Worm (Caenorhabditis elegans) whole organism, L4 larva: Measurements from ENCODE around the gene F47B8.18.

Source experiments
- F26F4.8 ChIP-seq: fragments of 200-800 bp; sonication (Bioruptor generic); conservative IDR thresholded peaks from 2 replicates; pipeline ENCODE4 v1.3.6; 2022; ENCODE audit warnings: missing genetic modification characterization, missing compliant biosample characterization
- F37D6.2 ChIP-seq: sonication (generic microtip); optimal IDR thresholded peaks from 2 replicates; lab custom pipeline; 2016; ENCODE audit warnings: mild to moderate bottlenecking, missing genetic modification characterization, missing compliant biosample characterization
- R02D3.7 ChIP-seq: fragments of 150-350 bp; sonication (generic microtip); optimal IDR thresholded peaks from 3 replicates; lab custom pipeline; 2014; ENCODE audit warnings: missing biosample characterization, missing genetic modification characterization
- T20F7.1 ChIP-seq: fragments of 200-800 bp; sonication (Bioruptor generic); optimal IDR thresholded peaks from 2 replicates; lab custom pipeline; 2018; ENCODE audit warnings: mild to moderate bottlenecking, missing genetic modification characterization, missing compliant biosample characterization
- Y105C5A.15 ChIP-seq: fragments of 200-800 bp; sonication (Bioruptor generic); IDR thresholded peaks from 2 replicates; pipeline ENCODE4 v1.3.6; 2022; ENCODE audit warnings: missing genetic modification characterization, missing compliant biosample characterization
- Y48G9A.11 ChIP-seq: fragments of 200-800 bp; sonication (Bioruptor generic); IDR thresholded peaks from 2 replicates; pipeline ENCODE4 v1.3.6; 2022; ENCODE audit warnings: missing genetic modification reagents, missing genetic modification characterization, missing compliant biosample characterization
- Y75B8A.6 ChIP-seq: fragments of 200-800 bp; sonication (Bioruptor generic); IDR thresholded peaks from 2 replicates; pipeline ENCODE4 v1.3.6; 2022; ENCODE audit warnings: missing genetic modification reagents, missing genetic modification characterization, missing compliant biosample characterization
- ZK337.2 ChIP-seq: fragments of 200-800 bp; sonication (Bioruptor generic); IDR thresholded peaks from 2 replicates; pipeline ENCODE4 v1.3.6; 2022; ENCODE audit warnings: missing genetic modification reagents, missing genetic modification characterization, missing compliant biosample characterization
- ZK546.5 ChIP-seq, 2 experiments: sonication (generic microtip); optimal IDR thresholded peaks; 2 replicates each; lab custom pipeline; 2017; ENCODE audit warnings: missing biosample characterization in 2 of 2, missing genetic modification characterization in 2 of 2
- attf-4 ChIP-seq: sonication (generic microtip); optimal IDR thresholded peaks from 3 replicates; lab custom pipeline; 2017; ENCODE audit warnings: missing biosample characterization, missing genetic modification characterization
- ces-1 ChIP-seq: fragments of 150-350 bp; sonication (generic microtip); optimal IDR thresholded peaks from 4 replicates; lab custom pipeline; 2014; ENCODE audit warnings: missing biosample characterization, missing genetic modification reagents, missing genetic modification characterization
- cey-2 ChIP-seq: sonication (generic microtip); optimal IDR thresholded peaks from 3 replicates; lab custom pipeline; 2017; ENCODE audit warnings: missing genetic modification characterization, mild to moderate bottlenecking, missing compliant biosample characterization, antibody characterized with exemption, borderline replicate concordance; ENCODE audit not compliant: insufficient read depth
- ctbp-1 ChIP-seq: fragments of 200-800 bp; sonication (Bioruptor generic); IDR thresholded peaks from 2 replicates; pipeline ENCODE4 v1.3.6; 2022; ENCODE audit warnings: missing genetic modification reagents, missing genetic modification characterization, missing compliant biosample characterization
- daf-8 ChIP-seq: fragments of 200-800 bp; sonication (Bioruptor generic); IDR thresholded peaks from 2 replicates; pipeline ENCODE4 v1.3.6; 2022; ENCODE audit warnings: missing genetic modification characterization, missing compliant biosample characterization
- dmd-8 ChIP-seq: fragments of 200-800 bp; sonication (Bioruptor generic); IDR thresholded peaks from 2 replicates; pipeline ENCODE4 v1.3.6; 2022; ENCODE audit warnings: missing genetic modification characterization, missing compliant biosample characterization
- dmd-9 ChIP-seq: fragments of 200-800 bp; sonication (Bioruptor generic); IDR thresholded peaks from 2 replicates; pipeline ENCODE4 v1.3.6; 2022; ENCODE audit warnings: missing genetic modification reagents, missing genetic modification characterization, missing compliant biosample characterization
- dpl-1 ChIP-seq: fragments of 150-350 bp; optimal IDR thresholded peaks from 2 replicates; lab custom pipeline; 2014; ENCODE audit warnings: missing biosample characterization, missing genetic modification reagents, missing genetic modification characterization
- dve-1 ChIP-seq: sonication (generic microtip); optimal IDR thresholded peaks from 2 replicates; lab custom pipeline; 2017; ENCODE audit warnings: antibody characterized with exemption, mild to moderate bottlenecking, missing genetic modification characterization, missing compliant biosample characterization; ENCODE audit not compliant: insufficient read depth
- egl-27 ChIP-seq: sonication (generic microtip); optimal IDR thresholded peaks from 3 replicates; lab custom pipeline; 2017; ENCODE audit warnings: missing biosample characterization, missing genetic modification reagents, missing genetic modification characterization
- fkh-10 ChIP-seq: fragments of 150-350 bp; optimal IDR thresholded peaks from 2 replicates; lab custom pipeline; 2014; ENCODE audit warnings: missing biosample characterization, missing genetic modification reagents, missing genetic modification characterization
- hlh-30 ChIP-seq: sonication (generic microtip); optimal IDR thresholded peaks from 2 replicates; lab custom pipeline; 2017; ENCODE audit warnings: antibody characterized with exemption, mild to moderate bottlenecking, missing genetic modification characterization, missing compliant biosample characterization; ENCODE audit not compliant: insufficient read depth
- hmg-1.1 ChIP-seq: fragments of 200-800 bp; sonication (Bioruptor generic); IDR thresholded peaks from 2 replicates; pipeline ENCODE4 v1.3.6; 2022; ENCODE audit warnings: missing genetic modification reagents, missing genetic modification characterization, missing compliant biosample characterization
- jun-1 ChIP-seq: fragments of 150-350 bp; optimal IDR thresholded peaks from 2 replicates; lab custom pipeline; 2014; ENCODE audit warnings: missing biosample characterization, missing genetic modification reagents, missing genetic modification characterization
- lim-7 ChIP-seq: fragments of 200-800 bp; sonication (Bioruptor generic); IDR thresholded peaks from 2 replicates; pipeline ENCODE4 v1.3.6; 2022; ENCODE audit warnings: missing genetic modification characterization, missing compliant biosample characterization
- lin-1 ChIP-seq: fragments of 200-800 bp; sonication (Bioruptor generic); IDR thresholded peaks from 2 replicates; pipeline ENCODE4 v1.3.6; 2022; ENCODE audit warnings: missing genetic modification reagents, missing genetic modification characterization, missing compliant biosample characterization
- lin-13 ChIP-seq: fragments of 150-350 bp; optimal IDR thresholded peaks from 2 replicates; lab custom pipeline; 2014; ENCODE audit warnings: missing biosample characterization, missing genetic modification reagents, missing genetic modification characterization
- lin-39 ChIP-seq: fragments of 150-350 bp; optimal IDR thresholded peaks from 2 replicates; lab custom pipeline; 2014; ENCODE audit warnings: missing biosample characterization, missing genetic modification reagents, missing genetic modification characterization
- lir-3 ChIP-seq: sonication (generic microtip); optimal IDR thresholded peaks from 2 replicates; lab custom pipeline; 2016; ENCODE audit warnings: mild to moderate bottlenecking, missing genetic modification characterization, missing compliant biosample characterization
- madf-5 ChIP-seq, 2 experiments: fragments of 200-800 bp; sonication (Bioruptor generic); IDR thresholded peaks; 2 replicates each; pipeline ENCODE4 v1.3.6; 2022; ENCODE audit warnings: missing compliant biosample characterization in 2 of 2, missing genetic modification characterization in 2 of 2
- mes-2 ChIP-seq: sonication (generic microtip); optimal IDR thresholded peaks from 2 replicates; lab custom pipeline; 2016; ENCODE audit warnings: missing genotype, mild to moderate bottlenecking, missing genetic modification characterization, missing compliant biosample characterization; ENCODE audit not compliant: poor library complexity, severe bottlenecking
- nhr-10 ChIP-seq: fragments of 150-350 bp; optimal IDR thresholded peaks from 2 replicates; lab custom pipeline; 2014; ENCODE audit warnings: missing biosample characterization, missing genetic modification characterization
- nhr-102 ChIP-seq: sonication (generic microtip); optimal IDR thresholded peaks from 2 replicates; lab custom pipeline; 2016; ENCODE audit warnings: mild to moderate bottlenecking, missing genetic modification characterization, moderate library complexity, missing compliant biosample characterization
- nhr-11 ChIP-seq: fragments of 150-350 bp; optimal IDR thresholded peaks from 2 replicates; lab custom pipeline; 2014; ENCODE audit warnings: missing biosample characterization, missing genetic modification characterization
- nhr-111 ChIP-seq: fragments of 200-800 bp; sonication (Bioruptor generic); optimal IDR thresholded peaks from 2 replicates; lab custom pipeline; 2018; ENCODE audit warnings: mild to moderate bottlenecking, missing genetic modification characterization, missing compliant biosample characterization
- nhr-237 ChIP-seq: sonication (generic microtip); optimal IDR thresholded peaks from 2 replicates; lab custom pipeline; 2017; ENCODE audit warnings: missing biosample characterization, missing genetic modification characterization
- nhr-28 ChIP-seq: fragments of 150-350 bp; optimal IDR thresholded peaks from 2 replicates; lab custom pipeline; 2014; ENCODE audit warnings: missing biosample characterization, missing genetic modification characterization
- nhr-42 ChIP-seq: fragments of 200-800 bp; sonication (Bioruptor generic); IDR thresholded peaks from 2 replicates; pipeline ENCODE4 v1.3.6; 2022; ENCODE audit warnings: missing genetic modification characterization, missing compliant biosample characterization
- nhr-48 ChIP-seq: sonication (generic microtip); optimal IDR thresholded peaks from 2 replicates; lab custom pipeline; 2016; ENCODE audit warnings: mild to moderate bottlenecking, missing genetic modification characterization, missing compliant biosample characterization
- nhr-76 ChIP-seq: fragments of 150-350 bp; optimal IDR thresholded peaks from 2 replicates; lab custom pipeline; 2014; ENCODE audit warnings: missing biosample characterization, missing genetic modification characterization
- nhr-77 ChIP-seq: fragments of 150-350 bp; optimal IDR thresholded peaks from 2 replicates; lab custom pipeline; 2014; ENCODE audit warnings: missing biosample characterization, missing genetic modification characterization
- php-3 ChIP-seq: fragments of 200-800 bp; sonication (Bioruptor generic); IDR thresholded peaks from 2 replicates; pipeline ENCODE4 v1.3.6; 2022; ENCODE audit warnings: missing genetic modification reagents, missing genetic modification characterization, missing compliant biosample characterization
- pqm-1 ChIP-seq: sonication (generic microtip); optimal IDR thresholded peaks from 2 replicates; lab custom pipeline; 2017; ENCODE audit warnings: missing biosample characterization, missing genetic modification characterization
- saeg-2 ChIP-seq: fragments of 200-800 bp; sonication (Bioruptor generic); IDR thresholded peaks from 2 replicates; pipeline ENCODE4 v1.3.6; 2022; ENCODE audit warnings: missing genetic modification reagents, missing genetic modification characterization, missing compliant biosample characterization
- sdz-12 ChIP-seq: fragments of 200-800 bp; sonication (Bioruptor generic); optimal IDR thresholded peaks from 2 replicates; lab custom pipeline; 2018; ENCODE audit warnings: mild to moderate bottlenecking, missing genetic modification characterization, missing compliant biosample characterization
- set-16 ChIP-seq: fragments of 200-800 bp; sonication (Bioruptor generic); IDR thresholded peaks from 2 replicates; pipeline ENCODE4 v1.3.6; 2022; ENCODE audit warnings: missing genetic modification reagents, missing genetic modification characterization, missing compliant biosample characterization
- tag-97 ChIP-seq: fragments of 200-800 bp; sonication (Bioruptor generic); IDR thresholded peaks from 2 replicates; pipeline ENCODE4 v1.3.6; 2022; ENCODE audit warnings: missing genetic modification characterization, missing compliant biosample characterization
- unc-130 ChIP-seq: sonication (generic microtip); optimal IDR thresholded peaks from 2 replicates; lab custom pipeline; 2016; ENCODE audit warnings: missing genetic modification reagents, missing genetic modification characterization, missing compliant biosample characterization
- zag-1 ChIP-seq: fragments of 150-350 bp; optimal IDR thresholded peaks from 2 replicates; lab custom pipeline; 2014; ENCODE audit warnings: missing biosample characterization, missing genetic modification characterization
- zfp-2 ChIP-seq: sonication (generic microtip); optimal IDR thresholded peaks from 2 replicates; lab custom pipeline; 2016; ENCODE audit warnings: mild to moderate bottlenecking, missing genetic modification characterization, missing compliant biosample characterization
- zfp-3 ChIP-seq: fragments of 200-800 bp; sonication (Bioruptor generic); conservative IDR thresholded peaks from 2 replicates; pipeline ENCODE4 v1.3.6; 2022; ENCODE audit warnings: missing genetic modification reagents, missing genetic modification characterization, missing compliant biosample characterization
- ztf-7 ChIP-seq: fragments of 150-350 bp; optimal IDR thresholded peaks from 2 replicates; lab custom pipeline; 2014; ENCODE audit warnings: missing biosample characterization, missing genetic modification characterization

The F47B8.18 gene

DNA sequence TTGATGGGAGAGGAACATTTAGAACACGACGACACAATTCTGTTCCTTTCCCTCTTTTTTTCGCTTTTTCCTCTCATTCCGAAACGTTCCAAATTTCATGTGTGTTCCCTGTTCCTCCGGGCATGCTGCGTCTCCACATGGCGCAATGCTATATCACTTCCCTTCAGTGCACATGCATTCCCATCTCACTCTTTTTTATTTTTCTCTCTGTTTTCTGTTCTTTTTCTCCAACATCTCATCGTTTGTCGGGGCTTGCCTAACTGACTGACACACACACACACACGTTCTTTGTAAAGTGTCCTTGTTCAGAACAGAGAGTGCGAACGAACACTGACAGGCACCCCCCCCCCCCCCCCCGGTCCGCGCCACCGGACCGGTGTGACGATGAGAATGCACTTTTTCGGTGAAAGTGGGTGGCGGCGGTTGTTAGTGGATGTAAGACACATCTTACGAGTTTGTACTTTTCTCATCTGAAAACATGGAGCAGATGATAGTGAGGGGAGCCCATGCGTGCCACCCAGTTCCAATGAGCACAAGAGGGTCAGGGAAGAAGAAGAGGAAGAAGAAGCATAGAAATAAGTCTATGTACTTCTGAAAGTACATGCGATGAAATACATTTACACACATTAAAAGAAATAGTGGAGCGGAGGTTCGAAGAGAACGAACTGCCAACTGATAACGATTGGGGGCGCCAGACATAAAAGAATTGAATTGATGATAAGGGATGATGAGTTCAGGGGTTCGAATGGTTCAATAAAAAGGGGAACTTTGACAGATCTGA lies 43.2 kb upstream of the F47B8.18 start:
- TF ChIP-seq nhr-77 (tag; lab: Kevin White, UChicago): no peak
- TF ChIP-seq ZK337.2 (GFP tag; lab: Robert Waterston, UW): no peak
- 0 out of 2 replicates have a peak, but pooled peaks have one; percentile 10 for TF ChIP-seq lin-1 (GFP tag; lab: Robert Waterston, UW)
- peak; percentile 91 for TF ChIP-seq set-16 (GFP tag; lab: Robert Waterston, UW)
- TF ChIP-seq tag-97 (GFP tag; lab: Robert Waterston, UW): no peak
- peak; percentile 84 for TF ChIP-seq hmg-1.1 (GFP tag; lab: Robert Waterston, UW)
- no peak for TF ChIP-seq Y105C5A.15 (GFP tag; lab: Robert Waterston, UW)
- TF ChIP-seq zfp-3 (GFP tag; lab: Robert Waterston, UW): no peak
- peak; percentile 95 for TF ChIP-seq pqm-1 (tag; lab: Kevin White, UChicago)
- no peak for TF ChIP-seq zag-1 (tag; lab: Kevin White, UChicago)
- TF ChIP-seq nhr-76 (tag; lab: Kevin White, UChicago): no peak
- TF ChIP-seq ces-1 (GFP tag; lab: Kevin White, UChicago): no peak
- TF ChIP-seq egl-27 (tag; lab: Kevin White, UChicago): no peak
- TF ChIP-seq cey-2: peak; percentile 74
- TF ChIP-seq dmd-8 (GFP tag; lab: Robert Waterston, UW): no peak
- no peak for TF ChIP-seq Y75B8A.6 (GFP tag; lab: Robert Waterston, UW)
- no peak for TF ChIP-seq F37D6.2 (tag; lab: Kevin White, UChicago)
- TF ChIP-seq daf-8: no peak
- TF ChIP-seq nhr-111 (GFP tag; lab: Kevin White, UChicago): no peak
- no peak for TF ChIP-seq lim-7 (GFP tag; lab: Robert Waterston, UW)
- no peak for TF ChIP-seq saeg-2 (GFP tag; lab: Robert Waterston, UW)
- no peak for TF ChIP-seq nhr-102
- peak; percentile 65 for TF ChIP-seq mes-2
- peak; percentile 56; the same call in 1 of the 2 replicates for TF ChIP-seq ctbp-1 (GFP tag; lab: Robert Waterston, UW)
- TF ChIP-seq ztf-7: no peak
- TF ChIP-seq php-3 (GFP tag; lab: Robert Waterston, UW): no peak
- no peak for TF ChIP-seq F26F4.8
- no peak for TF ChIP-seq R02D3.7 (tag; lab: Kevin White, UChicago)
- no peak for TF ChIP-seq lin-13 (GFP tag; lab: Kevin White, UChicago)
- TF ChIP-seq sdz-12 (GFP tag; lab: Kevin White, UChicago): no peak
- TF ChIP-seq madf-5 (GFP tag; IDR thresholded peaks at IDR 0.05; lab: Robert Waterston, UW): no peak
- peak; percentile 80 for TF ChIP-seq nhr-48 (tag; lab: Kevin White, UChicago)
- no peak for TF ChIP-seq ZK546.5 (tag; optimal IDR thresholded peaks at IDR 0.05; lab: Kevin White, UChicago)
- TF ChIP-seq nhr-42 (GFP tag; lab: Robert Waterston, UW): no peak
- TF ChIP-seq lir-3 (tag; lab: Kevin White, UChicago): no peak
- peak; percentile 88 for TF ChIP-seq nhr-28
- TF ChIP-seq attf-4 (tag; lab: Kevin White, UChicago): no peak
- TF ChIP-seq zfp-2: no peak
- no peak for TF ChIP-seq unc-130 (GFP tag; lab: Kevin White, UChicago)
- no peak for TF ChIP-seq dmd-9
- TF ChIP-seq fkh-10 (GFP tag; lab: Kevin White, UChicago): no peak
- peak; percentile 41 for TF ChIP-seq dve-1 (tag; lab: Kevin White, UChicago)
- no peak for TF ChIP-seq nhr-10 (tag; lab: Kevin White, UChicago)
- no peak for TF ChIP-seq Y48G9A.11 (GFP tag; lab: Robert Waterston, UW)
- no peak for TF ChIP-seq nhr-11 (tag; lab: Kevin White, UChicago)
- no peak for TF ChIP-seq lin-39
- no peak for TF ChIP-seq jun-1
- peak; percentile 62 for TF ChIP-seq hlh-30
- no peak for TF ChIP-seq nhr-237 (tag; lab: Kevin White, UChicago)
- no peak for TF ChIP-seq T20F7.1 (GFP tag; lab: Kevin White, UChicago)
- peak; percentile 6 for TF ChIP-seq dpl-1 (GFP tag; lab: Kevin White, UChicago)
